Fruit fly (Drosophila melanogaster) whole organism, embryonic: ENCODE data around the gene CG1635.

ENCODE experiments used
- Deaf1 ChIP-seq: fragments of 200-800 bp; optimal IDR thresholded peaks from 3 replicates; lab custom pipeline; 2019; ENCODE audit warnings: missing biosample characterization, mild to moderate bottlenecking, missing genetic modification characterization, moderate library complexity
- Drgx ChIP-seq: fragments of 200-800 bp; sonication (Bioruptor generic); IDR thresholded peaks from 2 replicates; pipeline ENCODE4 v1.3.6; 2022; ENCODE audit warnings: missing biosample characterization, missing genetic modification characterization
- Sox100B ChIP-seq: fragments of 200-800 bp; sonication (Bioruptor generic); optimal IDR thresholded peaks from 3 replicates; lab custom pipeline; 2018; ENCODE audit warnings: missing biosample characterization, mild to moderate bottlenecking, missing genetic modification characterization

DNA sequence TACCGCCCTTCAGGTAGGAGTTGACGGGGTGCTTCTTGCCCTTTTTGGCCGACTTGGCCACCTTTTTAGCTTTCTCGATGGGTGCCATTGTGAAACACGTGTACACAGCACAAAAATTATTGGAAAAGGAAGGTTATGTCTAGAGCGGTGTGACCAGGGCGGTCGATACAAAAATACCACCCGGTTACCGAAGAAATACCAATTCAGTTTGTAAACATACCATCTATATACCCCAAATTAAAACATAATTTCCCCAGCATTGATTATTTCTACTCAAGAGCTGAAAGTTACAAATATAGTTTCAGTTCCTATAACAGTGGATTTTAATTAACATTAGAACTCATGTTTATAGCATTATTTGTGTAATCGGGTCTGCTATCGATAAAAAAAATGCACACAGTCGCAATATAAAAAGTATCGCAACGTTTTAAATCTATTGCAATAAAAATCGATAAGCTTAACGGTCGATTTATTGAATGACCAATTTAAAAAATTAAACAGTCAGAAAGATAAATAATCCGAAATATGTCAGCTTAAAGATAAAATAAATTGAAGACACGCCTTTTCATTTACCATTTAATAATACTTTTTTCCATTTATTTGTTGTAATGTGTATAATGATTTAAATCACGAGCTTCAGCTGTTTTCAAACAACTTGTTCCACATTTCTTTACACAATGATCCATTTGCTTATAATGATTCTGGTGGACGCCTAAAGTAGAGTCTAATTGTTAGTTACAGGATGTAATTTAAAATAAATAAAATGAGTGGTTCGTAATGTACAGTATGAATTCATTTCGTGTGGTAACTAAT, 7.8 kb downstream of the CG1635 start, which contains the start of gene RpL6:
- TF ChIP-seq Sox100B (no peak), Deaf1 (tag; lab: Kevin White, UChicago) (no peak), Drgx (GFP tag; lab: Robert Waterston, UW) (no peak)
